Worm (Caenorhabditis elegans) whole organism, L1 larva: ENCODE data around the gene str-209.

Experiments used
- C04F5.9 ChIP-seq: sonication (generic microtip); optimal IDR thresholded peaks from 2 replicates; lab custom pipeline; 2016; ENCODE audit warnings: missing genetic modification characterization, missing compliant biosample characterization
- elt-3 ChIP-seq, 6 experiments: fragments of 150-350 bp in 1 of 6; sonication (generic microtip); optimal IDR thresholded peaks; 2 replicates each; lab custom pipeline; 2017 to 2018; ENCODE audit warnings: missing biosample characterization in 6 of 6, missing genetic modification characterization in 6 of 6, inconsistent platforms in 1 of 6
- lin-15B ChIP-seq: fragments of 150-350 bp; sonication (generic microtip); optimal IDR thresholded peaks from 3 replicates; lab custom pipeline; 2014; ENCODE audit warnings: missing biosample characterization, missing genetic modification characterization
- pqm-1 ChIP-seq: sonication (generic microtip); optimal IDR thresholded peaks from 3 replicates; lab custom pipeline; 2017; ENCODE audit warnings: missing biosample characterization, missing genetic modification characterization

DNA sequence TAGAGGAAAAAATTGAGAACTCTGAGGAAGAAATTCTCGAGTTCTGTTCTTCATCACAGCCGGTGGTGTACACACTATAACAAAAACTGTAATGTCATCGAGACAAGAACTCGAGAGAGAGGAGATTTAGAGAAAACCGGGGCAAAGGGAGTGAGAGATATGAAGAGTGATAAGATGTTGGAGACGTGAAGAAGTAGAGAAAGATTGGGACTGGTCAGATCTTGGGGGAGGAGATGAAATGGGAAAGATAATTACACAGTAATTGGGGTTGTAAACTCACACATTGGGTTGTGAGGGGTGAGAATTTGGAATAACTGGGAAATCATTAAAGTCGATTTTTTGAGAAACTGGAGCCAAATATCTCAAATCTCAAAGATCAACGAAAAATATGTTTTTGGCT, 17.1 kb downstream of the str-209 start:
- TF ChIP-seq pqm-1 (tag; lab: Kevin White, UChicago): no peak
- no peak for TF ChIP-seq lin-15B (tag; lab: Kevin White, UChicago)
- TF ChIP-seq elt-3 (tag; optimal IDR thresholded peaks at IDR 0.05; lab: Kevin White, UChicago): no peak
- no peak for TF ChIP-seq C04F5.9 (tag; lab: Kevin White, UChicago)
